Fruit fly (Drosophila melanogaster) whole organism, embryonic: ENCODE results near the gene Acp76A.

ENCODE experiments used
- ATbp ChIP-seq: fragments of 200-800 bp; sonication (Bioruptor generic); optimal IDR thresholded peaks from 2 replicates; lab custom pipeline; 2017; ENCODE audit warnings: missing biosample characterization, mild to moderate bottlenecking, missing genetic modification characterization, missing genetic modification reagents
- Aef1 ChIP-seq: fragments of 200-800 bp; sonication (Bioruptor generic); IDR thresholded peaks from 3 replicates; pipeline ENCODE4 v1.3.6; 2022; ENCODE audit warnings: missing biosample characterization, missing genetic modification characterization
- Awh ChIP-seq: fragments of 200-800 bp; sonication (Bioruptor generic); IDR thresholded peaks from 2 replicates; pipeline ENCODE4, ENCODE4 v1.3.6; 2022; ENCODE audit warnings: missing biosample characterization, missing genetic modification characterization
- B-H1 ChIP-seq: fragments of 200-800 bp; sonication (Bioruptor generic); IDR thresholded peaks from 3 replicates; pipeline ENCODE4 v1.3.6; 2022; ENCODE audit warnings: missing biosample characterization, missing genetic modification characterization
- Bdp1 ChIP-seq: fragments of 200-800 bp; sonication (Bioruptor generic); optimal IDR thresholded peaks from 3 replicates; lab custom pipeline; 2016; ENCODE audit warnings: missing biosample characterization, missing genetic modification characterization
- Bgb ChIP-seq: fragments of 200-800 bp; sonication (Bioruptor generic); IDR thresholded peaks from 2 replicates; pipeline ENCODE4 v1.3.6; 2022; ENCODE audit warnings: missing biosample characterization, missing genetic modification characterization; ENCODE audit not compliant: partially characterized antibody
- CG10147 ChIP-seq: fragments of 200-800 bp; sonication (Bioruptor generic); optimal IDR thresholded peaks from 2 replicates; lab custom pipeline; 2019; ENCODE audit warnings: missing biosample characterization, mild to moderate bottlenecking, missing genetic modification characterization, moderate library complexity
- CG11398 ChIP-seq: fragments of 200-800 bp; sonication (Bioruptor generic); optimal IDR thresholded peaks from 2 replicates; lab custom pipeline; 2016; ENCODE audit warnings: missing biosample characterization, missing genetic modification characterization
- CG12104 ChIP-seq: fragments of 200-800 bp; sonication (Bioruptor generic); optimal IDR thresholded peaks from 3 replicates; lab custom pipeline; 2016; ENCODE audit warnings: missing biosample characterization, missing genetic modification characterization
- CG12769 ChIP-seq: fragments of 200-800 bp; sonication (Bioruptor generic); optimal IDR thresholded peaks from 2 replicates; lab custom pipeline; 2019; ENCODE audit warnings: missing biosample characterization, mild to moderate bottlenecking, missing genetic modification characterization, moderate library complexity
- CG14441 ChIP-seq: fragments of 200-800 bp; sonication (Bioruptor generic); IDR thresholded peaks from 2 replicates; pipeline ENCODE4 v1.3.6; 2022; ENCODE audit warnings: missing biosample characterization, missing genetic modification characterization
- CG14710 ChIP-seq: fragments of 200-800 bp; sonication (Bioruptor generic); optimal IDR thresholded peaks from 3 replicates; lab custom pipeline; 2019; ENCODE audit warnings: missing biosample characterization, mild to moderate bottlenecking, missing genetic modification characterization, moderate library complexity
- CG33213 ChIP-seq: fragments of 200-800 bp; sonication (Bioruptor generic); optimal IDR thresholded peaks from 3 replicates; lab custom pipeline; 2016; ENCODE audit warnings: missing biosample characterization, missing genetic modification characterization
- CG43689 ChIP-seq: fragments of 200-800 bp; sonication (Bioruptor generic); IDR thresholded peaks from 2 replicates; pipeline ENCODE4 v1.3.6; 2022; ENCODE audit warnings: missing biosample characterization, missing genetic modification characterization
- CG4820 ChIP-seq: fragments of 200-800 bp; sonication (Bioruptor generic); optimal IDR thresholded peaks from 3 replicates; lab custom pipeline; 2016; ENCODE audit warnings: missing biosample characterization, missing genetic modification characterization
- CG5180 ChIP-seq: fragments of 200-800 bp; sonication (Bioruptor generic); optimal IDR thresholded peaks from 3 replicates; lab custom pipeline; 2017; ENCODE audit warnings: missing biosample characterization, missing genetic modification characterization, mild to moderate bottlenecking, moderate library complexity, missing genetic modification reagents
- CG5245 ChIP-seq: fragments of 200-800 bp; sonication (Bioruptor generic); optimal IDR thresholded peaks from 3 replicates; lab custom pipeline; 2016; ENCODE audit warnings: missing biosample characterization, missing genetic modification characterization
- CG6272 ChIP-seq: fragments of 200-800 bp; sonication (Bioruptor generic); IDR thresholded peaks from 2 replicates; pipeline ENCODE4 v1.3.6; 2022; ENCODE audit warnings: missing biosample characterization, missing genetic modification characterization
- Dll ChIP-seq: fragments of 200-800 bp; sonication (Bioruptor generic); IDR thresholded peaks from 4 replicates; pipeline ENCODE4 v1.3.6; 2022; ENCODE audit warnings: missing biosample characterization, missing genetic modification characterization; ENCODE audit not compliant: partially characterized antibody
- Doc2 ChIP-seq: fragments of 200-800 bp; sonication (Bioruptor generic); IDR thresholded peaks from 2 replicates; pipeline ENCODE4 v1.3.6; 2022; ENCODE audit warnings: missing biosample characterization, missing genetic modification characterization
- Elba2 ChIP-seq: fragments of 200-800 bp; sonication (Bioruptor generic); optimal IDR thresholded peaks from 3 replicates; lab custom pipeline; 2016; ENCODE audit warnings: missing biosample characterization, missing genetic modification characterization
- Fer1 ChIP-seq: fragments of 200-800 bp; sonication (Bioruptor generic); optimal IDR thresholded peaks from 2 replicates; lab custom pipeline; 2017; ENCODE audit warnings: missing biosample characterization, mild to moderate bottlenecking, missing genetic modification characterization
- Gug ChIP-seq: fragments of 200-800 bp; sonication (Bioruptor generic); IDR thresholded peaks from 4 replicates; pipeline ENCODE4 v1.3.6; 2022; ENCODE audit warnings: missing biosample characterization, missing genetic modification characterization
- Med ChIP-seq: fragments of 200-800 bp; sonication (Bioruptor generic); peaks from one replicate; lab custom pipeline; 2016; ENCODE audit warnings: missing biosample characterization, missing genetic modification characterization, mild to moderate bottlenecking, inconsistent platforms, moderate library complexity
- NK7.1 ChIP-seq: fragments of 200-800 bp; sonication (Bioruptor generic); optimal IDR thresholded peaks from 3 replicates; lab custom pipeline; 2016; ENCODE audit warnings: missing biosample characterization, missing genetic modification characterization
- Spps ChIP-seq: fragments of 200-800 bp; sonication (Bioruptor generic); optimal IDR thresholded peaks from 2 replicates; lab custom pipeline; 2018; ENCODE audit warnings: missing biosample characterization, mild to moderate bottlenecking, missing genetic modification characterization
- Sry-β ChIP-seq: fragments of 200-800 bp; sonication (Bioruptor generic); optimal IDR thresholded peaks from 2 replicates; lab custom pipeline; 2018; ENCODE audit warnings: missing biosample characterization, mild to moderate bottlenecking, missing genetic modification characterization, moderate library complexity
- Stat92E ChIP-seq, 3 experiments: fragments of >200 bp in 2 of 3; fragments of 200-800 bp in 1 of 3; sonication (Bioruptor generic) in 1 of 3; optimal IDR thresholded peaks; 2 replicates each; lab custom pipeline; 2017 to 2019; ENCODE audit warnings: missing biosample characterization in 3 of 3, missing genetic modification characterization in 3 of 3, mild to moderate bottlenecking in 1 of 3, moderate library complexity in 1 of 3
- Taf1 ChIP-seq: fragments of 200-800 bp; sonication (Bioruptor generic); IDR thresholded peaks from 2 replicates; pipeline ENCODE4 v1.3.6; 2022; ENCODE audit warnings: missing biosample characterization, missing genetic modification characterization
- Xrp1 ChIP-seq: fragments of 200-800 bp; sonication (Bioruptor generic); IDR thresholded peaks from 2 replicates; pipeline ENCODE4 v1.3.6; 2022; ENCODE audit warnings: missing biosample characterization, missing genetic modification characterization
- aop ChIP-seq: fragments of 200-800 bp; sonication (Bioruptor generic); IDR thresholded peaks from 2 replicates; pipeline ENCODE4 v1.3.6; 2022; ENCODE audit warnings: missing biosample characterization, missing genetic modification characterization
- cad ChIP-seq: fragments of >200 bp; optimal IDR thresholded peaks from 2 replicates; lab custom pipeline; 2017; ENCODE audit warnings: missing biosample characterization, missing genetic modification characterization
- caup ChIP-seq: fragments of 200-800 bp; sonication (Bioruptor generic); optimal IDR thresholded peaks from 3 replicates; lab custom pipeline; 2017; ENCODE audit warnings: missing biosample characterization, mild to moderate bottlenecking, missing genetic modification characterization, moderate library complexity; ENCODE audit not compliant: severe bottlenecking
- croc ChIP-seq: fragments of 200-800 bp; sonication (Bioruptor generic); conservative IDR thresholded peaks from 3 replicates; pipeline ENCODE4 v1.3.6; 2022; ENCODE audit warnings: missing biosample characterization, missing genetic modification characterization
- da ChIP-seq: fragments of 200-800 bp; sonication (Bioruptor generic); optimal IDR thresholded peaks from 2 replicates; lab custom pipeline; 2016; ENCODE audit warnings: missing biosample characterization, missing genetic modification characterization
- eve ChIP-seq, 2 experiments: fragments of >200 bp; optimal IDR thresholded peaks; 2 replicates each; lab custom pipeline; 2017; ENCODE audit warnings: missing biosample characterization in 2 of 2, missing genetic modification characterization in 2 of 2
- gcm2 ChIP-seq: fragments of 200-800 bp; sonication (Bioruptor generic); optimal IDR thresholded peaks from 2 replicates; lab custom pipeline; 2016; ENCODE audit warnings: missing biosample characterization, missing genetic modification characterization
- grn ChIP-seq: fragments of 200-800 bp; sonication (Bioruptor generic); optimal IDR thresholded peaks from 3 replicates; lab custom pipeline; 2017; ENCODE audit warnings: missing biosample characterization, missing genetic modification characterization
- kni ChIP-seq: fragments of 200-800 bp; sonication (Bioruptor generic); optimal IDR thresholded peaks from 3 replicates; lab custom pipeline; 2017; ENCODE audit warnings: mild to moderate bottlenecking, missing biosample characterization, missing genetic modification reagents, missing genetic modification characterization
- run ChIP-seq: fragments of 200-800 bp; sonication (Bioruptor generic); optimal IDR thresholded peaks from 3 replicates; lab custom pipeline; 2018; ENCODE audit warnings: missing biosample characterization, mild to moderate bottlenecking, missing genetic modification characterization
- sd ChIP-seq: fragments of 200-800 bp; sonication (Bioruptor generic); optimal IDR thresholded peaks from 3 replicates; lab custom pipeline; 2018; ENCODE audit warnings: missing biosample characterization, mild to moderate bottlenecking, missing genetic modification characterization, moderate library complexity
- slp2 ChIP-seq: fragments of 200-800 bp; sonication (Bioruptor generic); optimal IDR thresholded peaks from 2 replicates; lab custom pipeline; 2016; ENCODE audit warnings: missing biosample characterization, missing genetic modification characterization
- sob ChIP-seq: fragments of 200-800 bp; sonication (Bioruptor generic); IDR thresholded peaks from 2 replicates; pipeline ENCODE4 v1.3.6; 2022; ENCODE audit warnings: missing biosample characterization, missing genetic modification characterization
- stwl ChIP-seq: fragments of 200-800 bp; sonication (Bioruptor generic); optimal IDR thresholded peaks from 3 replicates; lab custom pipeline; 2018; ENCODE audit warnings: missing biosample characterization, mild to moderate bottlenecking, missing genetic modification characterization, moderate library complexity
- tll ChIP-seq, 2 experiments: fragments of 200-800 bp in 1 of 2; fragments of >200 bp in 1 of 2; sonication (Bioruptor generic) in 1 of 2; optimal IDR thresholded peaks; 2 replicates each; lab custom pipeline; 2017 to 2019; ENCODE audit warnings: missing biosample characterization in 2 of 2, missing genetic modification characterization in 2 of 2, mild to moderate bottlenecking in 1 of 2, moderate library complexity in 1 of 2
- twi ChIP-seq: fragments of 200-800 bp; optimal IDR thresholded peaks from 2 replicates; lab custom pipeline; 2019; ENCODE audit warnings: missing biosample characterization, mild to moderate bottlenecking, missing genetic modification characterization, moderate library complexity
- zen ChIP-seq: fragments of 200-800 bp; sonication (Bioruptor generic); optimal IDR thresholded peaks from 3 replicates; lab custom pipeline; 2018; ENCODE audit warnings: missing biosample characterization, mild to moderate bottlenecking, missing genetic modification characterization, moderate library complexity

The Acp76A gene

dm6 chr3L:19085688-19086363, 34.0 kb upstream of the Acp76A start (continued):
- TF ChIP-seq gcm2 (GFP tag; lab: Kevin White, UChicago), result no peak
- TF ChIP-seq da (GFP tag; lab: Kevin White, UChicago), result no peak
- no peak for TF ChIP-seq CG5180
- TF ChIP-seq CG5245, result no peak
- TF ChIP-seq CG11398 (GFP tag; lab: Kevin White, UChicago), result no peak
- no peak for TF ChIP-seq Aef1 (GFP tag; lab: Robert Waterston, UW)
- TF ChIP-seq CG10147, result no peak
- peak in 1 of 2 experiments; percentile 89 for TF ChIP-seq eve (GFP tag; optimal IDR thresholded peaks at IDR 0.05; lab: Kevin White, UChicago)
- no peak for TF ChIP-seq Doc2
- TF ChIP-seq caup, result peak; percentile 13
- no peak for TF ChIP-seq Taf1 (GFP tag; lab: Robert Waterston, UW)
- no peak for TF ChIP-seq CG12104 (GFP tag; lab: Kevin White, UChicago)
- no peak for TF ChIP-seq Sry-β (GFP tag; lab: Kevin White, UChicago)
- TF ChIP-seq sob (GFP tag; lab: Robert Waterston, UW), result no peak
- no peak for TF ChIP-seq tll (GFP tag; optimal IDR thresholded peaks at IDR 0.05; lab: Kevin White, UChicago)

dm6 chr3L:19083126-19083525, 31.3 kb upstream of the Acp76A start:
- TF ChIP-seq Elba2 (GFP tag; lab: Kevin White, UChicago) (no peak), CG14441 (GFP tag; lab: Robert Waterston, UW) (no peak), aop (GFP tag; lab: Robert Waterston, UW) (no peak), twi (tag; lab: Kevin White, UChicago) (peak; percentile 47), CG4820 (GFP tag; lab: Kevin White, UChicago) (no peak), Med (GFP tag; lab: Kevin White, UChicago) (no peak), sd (no peak), tll (GFP tag; optimal IDR thresholded peaks at IDR 0.05; lab: Kevin White, UChicago) (peak in 1 of 2 experiments; percentile 95), NK7.1 (GFP tag; lab: Kevin White, UChicago) (no peak), Gug (GFP tag; lab: Robert Waterston, UW) (no peak), B-H1 (GFP tag; lab: Robert Waterston, UW) (no peak), cad (peak; percentile 97), zen (tag; lab: Kevin White, UChicago) (peak; percentile 93), CG12769 (no peak)

- TF ChIP-seq croc (GFP tag; lab: Robert Waterston, UW) (no peak), Dll (no peak), Bgb (GFP tag; lab: Robert Waterston, UW) (no peak), Bdp1 (GFP tag; lab: Kevin White, UChicago) (no peak), Awh (GFP tag; lab: Robert Waterston, UW) (no peak), Stat92E (GFP tag; optimal IDR thresholded peaks at IDR 0.05; lab: Kevin White, UChicago) (no peak), CG33213 (GFP tag; lab: Kevin White, UChicago) (no peak), Xrp1 (GFP tag; lab: Robert Waterston, UW) (no peak), Fer1 (no peak), stwl (tag; lab: Kevin White, UChicago) (peak; percentile 32), ATbp (peak; percentile 1), CG14710 (tag; lab: Kevin White, UChicago) (no peak), slp2 (GFP tag; lab: Kevin White, UChicago) (no peak), Spps (tag; lab: Kevin White, UChicago) (no peak), grn (GFP tag; lab: Kevin White, UChicago) (no peak), kni (peak; percentile 36), CG6272 (GFP tag; lab: Robert Waterston, UW) (no peak), run (tag; lab: Kevin White, UChicago) (no peak), CG43689 (GFP tag; lab: Robert Waterston, UW) (no peak)
Observed at dm6 chr3L:19080926-19081700, 29.3 kb upstream of the Acp76A start.
